Worm (Caenorhabditis elegans) whole organism, L4 larva: ENCODE measurements around the gene vps-35.

Source experiments
- F26F4.8 ChIP-seq: fragments of 200-800 bp; sonication (Bioruptor generic); conservative IDR thresholded peaks from 2 replicates; pipeline ENCODE4 v1.3.6; 2022; ENCODE audit warnings: missing genetic modification characterization, missing compliant biosample characterization
- F37D6.2 ChIP-seq: sonication (generic microtip); optimal IDR thresholded peaks from 2 replicates; lab custom pipeline; 2016; ENCODE audit warnings: mild to moderate bottlenecking, missing genetic modification characterization, missing compliant biosample characterization
- F44E2.7 ChIP-seq: fragments of 200-800 bp; sonication (Bioruptor generic); IDR thresholded peaks from 2 replicates; pipeline ENCODE4 v2.1.2; 2022; ENCODE audit warnings: missing genetic modification characterization, missing compliant biosample characterization
- F49E8.2 ChIP-seq: sonication (generic microtip); optimal IDR thresholded peaks from 2 replicates; lab custom pipeline; 2016; ENCODE audit warnings: missing compliant biosample characterization, mild to moderate bottlenecking, missing genetic modification characterization, borderline replicate concordance
- R02D3.7 ChIP-seq: fragments of 150-350 bp; sonication (generic microtip); optimal IDR thresholded peaks from 3 replicates; lab custom pipeline; 2014; ENCODE audit warnings: missing biosample characterization, missing genetic modification characterization
- T20F7.1 ChIP-seq: fragments of 200-800 bp; sonication (Bioruptor generic); optimal IDR thresholded peaks from 2 replicates; lab custom pipeline; 2018; ENCODE audit warnings: mild to moderate bottlenecking, missing genetic modification characterization, missing compliant biosample characterization
- Y105C5A.15 ChIP-seq: fragments of 200-800 bp; sonication (Bioruptor generic); IDR thresholded peaks from 2 replicates; pipeline ENCODE4 v1.3.6; 2022; ENCODE audit warnings: missing genetic modification characterization, missing compliant biosample characterization
- ama-1 ChIP-seq: fragments of 150-350 bp; optimal IDR thresholded peaks from 2 replicates; lab custom pipeline; 2014; ENCODE audit warnings: inconsistent platforms, mixed read lengths
- attf-4 ChIP-seq: sonication (generic microtip); optimal IDR thresholded peaks from 3 replicates; lab custom pipeline; 2017; ENCODE audit warnings: missing biosample characterization, missing genetic modification characterization
- ceh-32 ChIP-seq: sonication (generic microtip); optimal IDR thresholded peaks from 2 replicates; lab custom pipeline; 2016; ENCODE audit warnings: mild to moderate bottlenecking, missing genetic modification characterization, missing compliant biosample characterization; ENCODE audit not compliant: poor library complexity
- ceh-82 ChIP-seq: sonication (generic microtip); optimal IDR thresholded peaks from 2 replicates; lab custom pipeline; 2017; ENCODE audit warnings: missing biosample characterization, missing genetic modification characterization
- ctbp-1 ChIP-seq: fragments of 200-800 bp; sonication (Bioruptor generic); IDR thresholded peaks from 2 replicates; pipeline ENCODE4 v1.3.6; 2022; ENCODE audit warnings: missing genetic modification reagents, missing genetic modification characterization, missing compliant biosample characterization
- daf-12 ChIP-seq: fragments of 150-350 bp; optimal IDR thresholded peaks from 2 replicates; lab custom pipeline; 2014; ENCODE audit warnings: missing biosample characterization, missing genetic modification reagents, missing genetic modification characterization
- daf-19 ChIP-seq: fragments of 200-800 bp; sonication (Bioruptor generic); conservative IDR thresholded peaks from 2 replicates; pipeline ENCODE4 v1.3.6; 2022; ENCODE audit warnings: missing genetic modification characterization, missing compliant biosample characterization
- daf-8 ChIP-seq: fragments of 200-800 bp; sonication (Bioruptor generic); IDR thresholded peaks from 2 replicates; pipeline ENCODE4 v1.3.6; 2022; ENCODE audit warnings: missing genetic modification characterization, missing compliant biosample characterization
- dmd-8 ChIP-seq: fragments of 200-800 bp; sonication (Bioruptor generic); IDR thresholded peaks from 2 replicates; pipeline ENCODE4 v1.3.6; 2022; ENCODE audit warnings: missing genetic modification characterization, missing compliant biosample characterization
- dpl-1 ChIP-seq: fragments of 150-350 bp; optimal IDR thresholded peaks from 2 replicates; lab custom pipeline; 2014; ENCODE audit warnings: missing biosample characterization, missing genetic modification reagents, missing genetic modification characterization
- duxl-1 ChIP-seq: sonication (generic microtip); optimal IDR thresholded peaks from 2 replicates; lab custom pipeline; 2016; ENCODE audit warnings: mild to moderate bottlenecking, missing genetic modification characterization, moderate library complexity, missing compliant biosample characterization; ENCODE audit not compliant: poor library complexity
- dve-1 ChIP-seq: sonication (generic microtip); optimal IDR thresholded peaks from 2 replicates; lab custom pipeline; 2017; ENCODE audit warnings: antibody characterized with exemption, mild to moderate bottlenecking, missing genetic modification characterization, missing compliant biosample characterization; ENCODE audit not compliant: insufficient read depth
- egl-43 ChIP-seq: fragments of 200-800 bp; sonication (Bioruptor generic); IDR thresholded peaks from 2 replicates; pipeline ENCODE4 v1.3.6; 2022; ENCODE audit warnings: missing genetic modification reagents, missing genetic modification characterization, missing compliant biosample characterization
- fkh-10 ChIP-seq: fragments of 150-350 bp; optimal IDR thresholded peaks from 2 replicates; lab custom pipeline; 2014; ENCODE audit warnings: missing biosample characterization, missing genetic modification reagents, missing genetic modification characterization
- hlh-11 ChIP-seq: fragments of 200-800 bp; sonication (Bioruptor generic); optimal IDR thresholded peaks from 2 replicates; lab custom pipeline; 2018; ENCODE audit warnings: mild to moderate bottlenecking, missing genetic modification characterization, missing compliant biosample characterization
- hlh-30 ChIP-seq: sonication (generic microtip); optimal IDR thresholded peaks from 2 replicates; lab custom pipeline; 2017; ENCODE audit warnings: antibody characterized with exemption, mild to moderate bottlenecking, missing genetic modification characterization, missing compliant biosample characterization; ENCODE audit not compliant: insufficient read depth
- hmg-1.1 ChIP-seq: fragments of 200-800 bp; sonication (Bioruptor generic); IDR thresholded peaks from 2 replicates; pipeline ENCODE4 v1.3.6; 2022; ENCODE audit warnings: missing genetic modification reagents, missing genetic modification characterization, missing compliant biosample characterization
- jun-1 ChIP-seq: fragments of 150-350 bp; optimal IDR thresholded peaks from 2 replicates; lab custom pipeline; 2014; ENCODE audit warnings: missing biosample characterization, missing genetic modification reagents, missing genetic modification characterization
- lim-7 ChIP-seq: fragments of 200-800 bp; sonication (Bioruptor generic); IDR thresholded peaks from 2 replicates; pipeline ENCODE4 v1.3.6; 2022; ENCODE audit warnings: missing genetic modification characterization, missing compliant biosample characterization
- lin-29 ChIP-seq: fragments of 200-800 bp; sonication (Bioruptor generic); IDR thresholded peaks from 2 replicates; pipeline ENCODE4 v1.3.6; 2022; ENCODE audit warnings: missing genetic modification reagents, missing genetic modification characterization, missing compliant biosample characterization
- lin-38 ChIP-seq: fragments of 200-800 bp; sonication (Bioruptor generic); IDR thresholded peaks from 2 replicates; pipeline ENCODE4 v1.3.6; 2022; ENCODE audit warnings: missing genetic modification reagents, missing genetic modification characterization, missing compliant biosample characterization
- lsy-2 ChIP-seq, 2 experiments: fragments of 150-350 bp in 1 of 2; sonication (generic microtip) in 1 of 2; optimal IDR thresholded peaks; 2 replicates each; lab custom pipeline; 2014 to 2017; ENCODE audit warnings: missing biosample characterization in 2 of 2, missing genetic modification characterization in 2 of 2
- mep-1 ChIP-seq: fragments of 150-350 bp; sonication (generic microtip); optimal IDR thresholded peaks from 3 replicates; lab custom pipeline; 2014; ENCODE audit warnings: missing biosample characterization, missing genetic modification characterization
- mes-2 ChIP-seq: sonication (generic microtip); optimal IDR thresholded peaks from 2 replicates; lab custom pipeline; 2016; ENCODE audit warnings: missing genotype, mild to moderate bottlenecking, missing genetic modification characterization, missing compliant biosample characterization; ENCODE audit not compliant: poor library complexity, severe bottlenecking
- nhr-11 ChIP-seq: fragments of 150-350 bp; optimal IDR thresholded peaks from 2 replicates; lab custom pipeline; 2014; ENCODE audit warnings: missing biosample characterization, missing genetic modification characterization
- nhr-25 ChIP-seq: sonication (generic microtip); optimal IDR thresholded peaks from 2 replicates; lab custom pipeline; 2017; ENCODE audit warnings: missing genetic modification characterization, mild to moderate bottlenecking, missing compliant biosample characterization, antibody characterized with exemption, moderate library complexity, borderline replicate concordance; ENCODE audit not compliant: insufficient read depth
- nhr-41 ChIP-seq: fragments of 200-800 bp; sonication (Bioruptor generic); IDR thresholded peaks from 2 replicates; pipeline ENCODE4 v1.3.6; 2022; ENCODE audit warnings: missing genetic modification reagents, missing genetic modification characterization, missing compliant biosample characterization
- nhr-42 ChIP-seq: fragments of 200-800 bp; sonication (Bioruptor generic); IDR thresholded peaks from 2 replicates; pipeline ENCODE4 v1.3.6; 2022; ENCODE audit warnings: missing genetic modification characterization, missing compliant biosample characterization
- nhr-6 ChIP-seq: fragments of 150-350 bp; optimal IDR thresholded peaks from 2 replicates; lab custom pipeline; 2014; ENCODE audit warnings: missing biosample characterization, missing genetic modification characterization
- nhr-76 ChIP-seq: fragments of 150-350 bp; optimal IDR thresholded peaks from 2 replicates; lab custom pipeline; 2014; ENCODE audit warnings: missing biosample characterization, missing genetic modification characterization
- nhr-77 ChIP-seq: fragments of 150-350 bp; optimal IDR thresholded peaks from 2 replicates; lab custom pipeline; 2014; ENCODE audit warnings: missing biosample characterization, missing genetic modification characterization
- rbr-2 ChIP-seq: sonication (generic microtip); optimal IDR thresholded peaks from 2 replicates; lab custom pipeline; 2016; ENCODE audit warnings: missing genotype, missing genetic modification characterization, missing compliant biosample characterization
- sdz-12 ChIP-seq: fragments of 200-800 bp; sonication (Bioruptor generic); optimal IDR thresholded peaks from 2 replicates; lab custom pipeline; 2018; ENCODE audit warnings: mild to moderate bottlenecking, missing genetic modification characterization, missing compliant biosample characterization
- set-16 ChIP-seq: fragments of 200-800 bp; sonication (Bioruptor generic); IDR thresholded peaks from 2 replicates; pipeline ENCODE4 v1.3.6; 2022; ENCODE audit warnings: missing genetic modification reagents, missing genetic modification characterization, missing compliant biosample characterization
- skn-1 ChIP-seq: fragments of 150-350 bp; optimal IDR thresholded peaks from 2 replicates; lab custom pipeline; 2014; ENCODE audit warnings: missing biosample characterization, missing genetic modification characterization
- tag-97 ChIP-seq: fragments of 200-800 bp; sonication (Bioruptor generic); IDR thresholded peaks from 2 replicates; pipeline ENCODE4 v1.3.6; 2022; ENCODE audit warnings: missing genetic modification characterization, missing compliant biosample characterization
- tra-1 ChIP-seq: fragments of 200-800 bp; sonication (Bioruptor generic); IDR thresholded peaks from 2 replicates; pipeline ENCODE4 v1.3.6; 2022; ENCODE audit warnings: missing genetic modification reagents, missing genetic modification characterization, missing compliant biosample characterization
- unc-62 ChIP-seq, 3 experiments: fragments of 150-350 bp in 1 of 3; sonication (generic microtip); optimal IDR thresholded peaks in 2 of 3; peaks in 1 of 3; 1 replicate in 1 of 3; 2 replicates in 2 of 3; lab custom pipeline; 2014 to 2017; ENCODE audit warnings: missing biosample characterization in 3 of 3, missing genetic modification characterization in 3 of 3, missing genetic modification reagents in 3 of 3, missing genotype in 1 of 3
- vab-7 ChIP-seq: fragments of 200-800 bp; sonication (Bioruptor generic); IDR thresholded peaks from 2 replicates; pipeline ENCODE4 v1.3.6; 2022; ENCODE audit warnings: missing genetic modification reagents, missing genetic modification characterization, missing compliant biosample characterization
- zfp-2 ChIP-seq: sonication (generic microtip); optimal IDR thresholded peaks from 2 replicates; lab custom pipeline; 2016; ENCODE audit warnings: mild to moderate bottlenecking, missing genetic modification characterization, missing compliant biosample characterization
- zfp-3 ChIP-seq: fragments of 200-800 bp; sonication (Bioruptor generic); conservative IDR thresholded peaks from 2 replicates; pipeline ENCODE4 v1.3.6; 2022; ENCODE audit warnings: missing genetic modification reagents, missing genetic modification characterization, missing compliant biosample characterization
- zip-11 ChIP-seq: fragments of 200-800 bp; sonication (Bioruptor generic); IDR thresholded peaks from 2 replicates; pipeline ENCODE4 v1.3.6; 2022; ENCODE audit warnings: missing genetic modification characterization, missing compliant biosample characterization
- ztf-7 ChIP-seq: fragments of 150-350 bp; optimal IDR thresholded peaks from 2 replicates; lab custom pipeline; 2014; ENCODE audit warnings: missing biosample characterization, missing genetic modification characterization

Gene vps-35

DNA sequence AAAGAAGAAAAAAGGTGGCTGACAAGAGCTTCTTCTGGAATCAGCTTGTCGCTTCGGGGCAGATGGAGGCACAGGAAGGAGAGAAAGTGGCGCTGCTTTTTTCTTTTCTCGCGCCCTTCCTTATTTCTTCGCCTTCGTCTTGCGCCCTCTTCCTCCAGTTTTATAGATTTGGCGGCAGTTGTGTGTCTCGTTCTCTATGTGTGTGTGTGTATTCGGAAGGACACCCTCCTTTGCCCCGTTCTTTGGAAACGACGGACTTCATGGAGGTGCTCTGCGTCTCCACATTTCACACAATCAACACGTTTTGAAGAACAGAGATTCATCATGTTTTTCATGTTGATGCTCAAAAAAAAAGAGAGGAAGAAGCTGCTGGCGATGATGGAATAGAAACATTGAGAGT lies 41.1 kb downstream of the vps-35 start:
- TF ChIP-seq egl-43 (GFP tag; lab: Robert Waterston, UW) (peak; percentile 29; the same call in 1 of the 2 replicates), dmd-8 (GFP tag; lab: Robert Waterston, UW) (no peak), nhr-25 (tag; lab: Kevin White, UChicago) (no peak), jun-1 (tag; lab: Kevin White, UChicago) (no peak), nhr-76 (tag; lab: Kevin White, UChicago) (no peak), attf-4 (tag; lab: Kevin White, UChicago) (no peak), ama-1 (no peak), rbr-2 (tag; lab: Kevin White, UChicago) (peak; percentile 41), nhr-6 (no peak), hlh-11 (peak; percentile 22), nhr-42 (no peak), daf-19 (GFP tag; lab: Robert Waterston, UW) (no peak), lim-7 (GFP tag; lab: Robert Waterston, UW) (no peak), set-16 (GFP tag; lab: Robert Waterston, UW) (peak; percentile 44), tra-1 (GFP tag; lab: Robert Waterston, UW) (0 out of 2 replicates have a peak, but pooled peaks have one; percentile 35), mep-1 (tag; lab: Kevin White, UChicago) (peak; percentile 18), mes-2 (tag; lab: Kevin White, UChicago) (peak; percentile 48), nhr-77 (no peak), zfp-3 (GFP tag; lab: Robert Waterston, UW) (no peak), nhr-11 (tag; lab: Kevin White, UChicago) (peak; percentile 61), R02D3.7 (tag; lab: Kevin White, UChicago) (no peak), F49E8.2 (no peak), unc-62 (GFP tag; optimal IDR thresholded peaks at IDR 0.05 in 1 of 2; lab: Kevin White, UChicago) (peak in 1 of 2 experiments; percentile 78), unc-62 (tag; optimal IDR thresholded peaks at IDR 0.05; lab: Kevin White, UChicago) (no peak), ceh-82 (no peak), hmg-1.1 (GFP tag; lab: Robert Waterston, UW) (peak; percentile 45; the same call in 1 of the 2 replicates), hlh-30 (tag; lab: Kevin White, UChicago) (peak; percentile 23), fkh-10 (GFP tag; lab: Kevin White, UChicago) (peak; percentile 47), ctbp-1 (GFP tag; lab: Robert Waterston, UW) (no peak), lsy-2 (tag; optimal IDR thresholded peaks at IDR 0.05; lab: Kevin White, UChicago) (peak; percentile 31 to 53)

- TF ChIP-seq zfp-2 (tag; lab: Kevin White, UChicago) (no peak), lin-38 (GFP tag; lab: Robert Waterston, UW) (no peak), ztf-7 (tag; lab: Kevin White, UChicago) (no peak), F37D6.2 (tag; lab: Kevin White, UChicago) (no peak), F44E2.7 (no peak), lin-29 (GFP tag; lab: Robert Waterston, UW) (no peak), sdz-12 (GFP tag; lab: Kevin White, UChicago) (no peak), nhr-76 (tag; lab: Kevin White, UChicago) (no peak), dve-1 (no peak), set-16 (GFP tag; lab: Robert Waterston, UW) (no peak), zip-11 (GFP tag; lab: Robert Waterston, UW) (no peak), tag-97 (GFP tag; lab: Robert Waterston, UW) (no peak), zfp-3 (GFP tag; lab: Robert Waterston, UW) (no peak), nhr-41 (no peak), vab-7 (GFP tag; lab: Robert Waterston, UW) (no peak), ceh-32 (tag; lab: Kevin White, UChicago) (no peak), Y105C5A.15 (GFP tag; lab: Robert Waterston, UW) (no peak), hmg-1.1 (GFP tag; lab: Robert Waterston, UW) (0 out of 2 replicates have a peak, but pooled peaks have one; percentile 6), duxl-1 (tag; lab: Kevin White, UChicago) (no peak), daf-8 (GFP tag; lab: Robert Waterston, UW) (no peak), skn-1 (no peak), hlh-30 (tag; lab: Kevin White, UChicago) (peak; percentile 6), F26F4.8 (GFP tag; lab: Robert Waterston, UW) (no peak), lsy-2 (tag; optimal IDR thresholded peaks at IDR 0.05; lab: Kevin White, UChicago) (no peak), daf-12 (tag; lab: Kevin White, UChicago) (no peak), T20F7.1 (GFP tag; lab: Kevin White, UChicago) (no peak), dpl-1 (GFP tag; lab: Kevin White, UChicago) (no peak)
Measured at ce11 chrII:5950657-5951056, 43.0 kb downstream of the vps-35 start.
